Worm (Caenorhabditis elegans): Measurements from ENCODE around the gene nhr-247.

DNA sequence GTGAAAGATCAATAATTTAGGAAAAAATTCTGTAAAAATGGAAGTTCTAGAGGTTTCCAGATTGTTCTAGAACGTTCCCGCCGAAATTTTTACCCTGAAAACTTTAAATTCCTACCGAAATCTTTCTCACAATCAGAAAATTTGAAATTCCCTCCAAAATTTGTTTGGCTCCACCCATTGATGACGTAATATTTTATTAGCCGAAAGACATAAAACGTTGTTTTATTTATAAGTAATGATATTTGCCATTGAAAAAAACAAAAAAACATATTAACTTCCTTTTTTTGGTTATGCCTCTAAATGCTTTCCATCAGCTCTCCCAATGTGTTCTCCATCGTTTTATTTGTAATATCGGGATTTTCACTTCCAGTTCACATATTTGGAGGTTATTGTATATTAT is 7.5 kb downstream of the nhr-247 start, which contains the start of gene srh-295:
- TF ChIP-seq unc-62 (GFP tag; optimal IDR thresholded peaks at IDR 0.05) (no peak), skn-1 (tag; optimal IDR thresholded peaks at IDR 0.05) (no peak), nhr-11 (tag; optimal IDR thresholded peaks at IDR 0.05) (no peak), ztf-11 (tag; optimal IDR thresholded peaks at IDR 0.05) (no peak), ama-1 (optimal IDR thresholded peaks at IDR 0.05) (no peak), snpc-4 (tag; optimal IDR thresholded peaks at IDR 0.05) (no peak), elt-3 (tag; optimal IDR thresholded peaks at IDR 0.05) (no peak), ceh-16 (tag; optimal IDR thresholded peaks at IDR 0.05) (no peak), egl-27 (tag; optimal IDR thresholded peaks at IDR 0.05) (no peak), alr-1 (tag; optimal IDR thresholded peaks at IDR 0.05) (no peak), C34F6.9 (tag; optimal IDR thresholded peaks at IDR 0.05) (no peak), nhr-23 (tag; optimal IDR thresholded peaks at IDR 0.05) (no peak), mdl-1 (tag; optimal IDR thresholded peaks at IDR 0.05) (no peak)
